Fruit fly (Drosophila melanogaster) whole organism, prepupa: ENCODE data around the gene Pex5.

Experiments
- CG10631 ChIP-seq: fragments of 200-800 bp; sonication (Bioruptor generic); optimal IDR thresholded peaks from 2 replicates; lab custom pipeline; 2016; ENCODE audit warnings: missing biosample characterization, missing genetic modification characterization
- CG10669 ChIP-seq: fragments of 200-800 bp; sonication (Bioruptor generic); optimal IDR thresholded peaks from 3 replicates; lab custom pipeline; 2018; ENCODE audit warnings: missing biosample characterization, mild to moderate bottlenecking, missing genetic modification characterization, moderate library complexity
- CG11294 ChIP-seq: fragments of 200-800 bp; sonication (Bioruptor generic); IDR thresholded peaks from 2 replicates; pipeline ENCODE4 v1.3.6; 2022; ENCODE audit warnings: missing biosample characterization, missing genetic modification characterization
- CG11902 ChIP-seq: fragments of 200-800 bp; sonication (Bioruptor generic); optimal IDR thresholded peaks from 3 replicates; lab custom pipeline; 2016; ENCODE audit warnings: missing biosample characterization, missing genetic modification characterization
- CG1621 ChIP-seq: fragments of 200-800 bp; sonication (Bioruptor generic); optimal IDR thresholded peaks from 3 replicates; lab custom pipeline; 2018; ENCODE audit warnings: missing biosample characterization, mild to moderate bottlenecking, missing genetic modification characterization
- CG16779 ChIP-seq: fragments of 200-800 bp; sonication (Bioruptor generic); optimal IDR thresholded peaks from 3 replicates; lab custom pipeline; 2017; ENCODE audit warnings: missing biosample characterization, mild to moderate bottlenecking, missing genetic modification characterization
- CG3032 ChIP-seq: fragments of 200-800 bp; optimal IDR thresholded peaks from 2 replicates; lab custom pipeline; 2019; ENCODE audit warnings: missing biosample characterization, mild to moderate bottlenecking, missing genetic modification characterization, moderate library complexity
- CG31627 ChIP-seq: fragments of 200-800 bp; sonication (Bioruptor generic); optimal IDR thresholded peaks from 3 replicates; lab custom pipeline; 2016; ENCODE audit warnings: missing biosample characterization, missing genetic modification characterization
- CG32006 ChIP-seq: fragments of 200-800 bp; sonication (Bioruptor generic); optimal IDR thresholded peaks from 3 replicates; lab custom pipeline; 2017; ENCODE audit warnings: missing biosample characterization, mild to moderate bottlenecking, missing genetic modification characterization
- CG34406 ChIP-seq: fragments of 200-800 bp; sonication (Bioruptor generic); optimal IDR thresholded peaks from 3 replicates; lab custom pipeline; 2016; ENCODE audit warnings: missing biosample characterization, missing genetic modification characterization
- CG4318 ChIP-seq: fragments of 200-800 bp; sonication (Bioruptor generic); optimal IDR thresholded peaks from 3 replicates; lab custom pipeline; 2017; ENCODE audit warnings: missing biosample characterization, mild to moderate bottlenecking, missing genetic modification characterization
- CG6163 ChIP-seq: fragments of 200-800 bp; sonication (Bioruptor generic); IDR thresholded peaks from 3 replicates; pipeline ENCODE4 v1.3.6; 2022; ENCODE audit warnings: missing biosample characterization, missing genetic modification characterization
- CG6276 ChIP-seq: fragments of 200-800 bp; sonication (Bioruptor generic); optimal IDR thresholded peaks from 2 replicates; lab custom pipeline; 2017; ENCODE audit warnings: missing biosample characterization, mild to moderate bottlenecking, missing genetic modification characterization
- CG6792 ChIP-seq: fragments of 200-800 bp; sonication (Bioruptor generic); optimal IDR thresholded peaks from 3 replicates; lab custom pipeline; 2016; ENCODE audit warnings: missing biosample characterization, missing genetic modification characterization
- CG6808 ChIP-seq: fragments of 200-800 bp; sonication (Bioruptor generic); optimal IDR thresholded peaks from 3 replicates; lab custom pipeline; 2017; ENCODE audit warnings: missing biosample characterization, missing genetic modification characterization, mild to moderate bottlenecking, moderate library complexity, missing genetic modification reagents
- CG6854 ChIP-seq: fragments of 200-800 bp; sonication (Bioruptor generic); optimal IDR thresholded peaks from 2 replicates; lab custom pipeline; 2017; ENCODE audit warnings: missing biosample characterization, mild to moderate bottlenecking, missing genetic modification characterization
- CG7368 ChIP-seq: fragments of 200-800 bp; sonication (Bioruptor generic); optimal IDR thresholded peaks from 3 replicates; lab custom pipeline; 2016; ENCODE audit warnings: missing biosample characterization, missing genetic modification characterization
- CG8119 ChIP-seq: fragments of 200-800 bp; sonication (Bioruptor generic); IDR thresholded peaks from 3 replicates; pipeline ENCODE4 v1.3.6; 2022; ENCODE audit warnings: missing biosample characterization, missing genetic modification characterization
- CG8319 ChIP-seq: fragments of 200-800 bp; sonication (Bioruptor generic); optimal IDR thresholded peaks from 3 replicates; lab custom pipeline; 2016; ENCODE audit warnings: missing biosample characterization, missing genetic modification characterization
- CG9139 ChIP-seq: fragments of 200-800 bp; sonication (Bioruptor generic); optimal IDR thresholded peaks from 3 replicates; lab custom pipeline; 2017; ENCODE audit warnings: missing biosample characterization, mild to moderate bottlenecking, missing genetic modification characterization
- Eip75B ChIP-seq: fragments of 200-800 bp; sonication (Bioruptor generic); optimal IDR thresholded peaks from 3 replicates; lab custom pipeline; 2016; ENCODE audit warnings: missing biosample characterization, missing genetic modification characterization
- Eip78C ChIP-seq: fragments of 200-800 bp; sonication (Bioruptor generic); peaks from one replicate; lab custom pipeline; 2016; ENCODE audit warnings: missing biosample characterization, missing genetic modification characterization
- Eip93F ChIP-seq: fragments of 200-800 bp; sonication (Bioruptor generic); optimal IDR thresholded peaks from 2 replicates; lab custom pipeline; 2016; ENCODE audit warnings: missing biosample characterization, mild to moderate bottlenecking, missing genetic modification characterization
- Ets21C ChIP-seq: fragments of 200-800 bp; sonication (Bioruptor generic); optimal IDR thresholded peaks from 3 replicates; lab custom pipeline; 2016; ENCODE audit warnings: missing biosample characterization, missing genetic modification characterization
- Ets96B ChIP-seq: fragments of 200-800 bp; optimal IDR thresholded peaks from 2 replicates; lab custom pipeline; 2019; ENCODE audit warnings: missing biosample characterization, mild to moderate bottlenecking, missing genetic modification characterization, moderate library complexity
- Gug ChIP-seq: fragments of 200-800 bp; sonication (Bioruptor generic); IDR thresholded peaks from 2 replicates; pipeline ENCODE4 v1.3.6; 2022; ENCODE audit warnings: missing biosample characterization, missing genetic modification characterization
- Hr39 ChIP-seq: fragments of 200-800 bp; sonication (Bioruptor generic); optimal IDR thresholded peaks from 2 replicates; lab custom pipeline; 2016; ENCODE audit warnings: missing biosample characterization, missing genetic modification characterization
- Hr4 ChIP-seq: fragments of 200-800 bp; sonication (Bioruptor generic); optimal IDR thresholded peaks from 3 replicates; lab custom pipeline; 2016; ENCODE audit warnings: missing biosample characterization, missing genetic modification characterization
- Lpt ChIP-seq: fragments of 200-800 bp; sonication (Bioruptor generic); optimal IDR thresholded peaks from 3 replicates; lab custom pipeline; 2016; ENCODE audit warnings: missing biosample characterization, missing genetic modification characterization
- Smox ChIP-seq: fragments of 200-800 bp; sonication (Bioruptor generic); optimal IDR thresholded peaks from 3 replicates; lab custom pipeline; 2016; ENCODE audit warnings: missing biosample characterization, missing genetic modification characterization
- Sox14 ChIP-seq: fragments of 200-800 bp; sonication (Bioruptor generic); optimal IDR thresholded peaks from 3 replicates; lab custom pipeline; 2016; ENCODE audit warnings: missing biosample characterization, missing genetic modification characterization
- Sox15 ChIP-seq: fragments of 200-800 bp; sonication (Bioruptor generic); optimal IDR thresholded peaks from 3 replicates; lab custom pipeline; 2016; ENCODE audit warnings: missing biosample characterization, missing genetic modification characterization
- cyc ChIP-seq: fragments of 200-800 bp; sonication (Bioruptor generic); optimal IDR thresholded peaks from 3 replicates; lab custom pipeline; 2016; ENCODE audit warnings: missing biosample characterization, missing genetic modification characterization
- dsx ChIP-seq: fragments of 200-800 bp; optimal IDR thresholded peaks from 3 replicates; lab custom pipeline; 2019; ENCODE audit warnings: missing biosample characterization, mild to moderate bottlenecking, missing genetic modification characterization, moderate library complexity; ENCODE audit not compliant: poor library complexity, severe bottlenecking
- eg ChIP-seq: fragments of 200-800 bp; sonication (Bioruptor generic); IDR thresholded peaks from 3 replicates; pipeline ENCODE4 v1.3.6; 2022; ENCODE audit warnings: missing biosample characterization, missing genetic modification characterization
- lz ChIP-seq: fragments of 200-800 bp; sonication (Bioruptor generic); optimal IDR thresholded peaks from 3 replicates; lab custom pipeline; 2016; ENCODE audit warnings: missing biosample characterization, missing genetic modification characterization
- net ChIP-seq: fragments of 200-800 bp; sonication (Bioruptor generic); optimal IDR thresholded peaks from 3 replicates; lab custom pipeline; 2016; ENCODE audit warnings: missing biosample characterization, missing genetic modification characterization
- salr ChIP-seq, 2 experiments: fragments of 200-800 bp; sonication (Bioruptor generic); optimal IDR thresholded peaks; 3 replicates each; lab custom pipeline; 2016 to 2018; ENCODE audit warnings: missing biosample characterization in 2 of 2, missing genetic modification characterization in 2 of 2, mild to moderate bottlenecking in 1 of 2
- ss ChIP-seq, 2 experiments: fragments of 200-800 bp; sonication (Bioruptor generic); optimal IDR thresholded peaks; 2 replicates in 1 of 2; 3 replicates in 1 of 2; lab custom pipeline; 2017 to 2018; ENCODE audit warnings: mild to moderate bottlenecking in 2 of 2, missing biosample characterization in 2 of 2, missing genetic modification characterization in 2 of 2, moderate library complexity in 1 of 2
- svp ChIP-seq: fragments of 200-800 bp; sonication (Bioruptor generic); peaks from one replicate; lab custom pipeline; 2016; ENCODE audit warnings: missing biosample characterization, missing genetic modification characterization
- topi ChIP-seq: fragments of 200-800 bp; sonication (Bioruptor generic); optimal IDR thresholded peaks from 3 replicates; lab custom pipeline; 2016; ENCODE audit warnings: missing biosample characterization, missing genetic modification characterization
- vri ChIP-seq: fragments of 200-800 bp; sonication (Bioruptor generic); optimal IDR thresholded peaks from 3 replicates; lab custom pipeline; 2016; ENCODE audit warnings: missing biosample characterization, mild to moderate bottlenecking, missing genetic modification characterization

Pex5 gene

dm6 chrX:1877107-1877736 is 8.4 kb upstream of the Pex5 start, which contains the start of the genes CG14817 and CG14805 (continued):
- TF ChIP-seq CG6163 (GFP tag; lab: Robert Waterston, UW) (peak; percentile 58), Sox15 (GFP tag; lab: Kevin White, UChicago) (no peak), CG7368 (no peak), svp (peak; percentile 71), Smox (no peak), Sox14 (GFP tag; lab: Kevin White, UChicago) (peak; percentile 53), eg (peak; percentile 61), lz (GFP tag; lab: Kevin White, UChicago) (peak; percentile 48), Eip93F (GFP tag; lab: Kevin White, UChicago) (no peak), CG8119 (no peak; the same call in 2 of the 3 replicates)

- TF ChIP-seq Eip78C (GFP tag; lab: Kevin White, UChicago) (peak; percentile 27), Eip93F (GFP tag; lab: Kevin White, UChicago) (no peak), svp (peak; percentile 76)
- TF ChIP-seq, all 60 proteins: peak for 2
Measured at dm6 chrX:1873515-1874126, 4.8 kb upstream of the Pex5 start, which contains the start of the genes Pgam5 and Vps26. TSS of gene Pgam5 (minus strand) at chrX:1873565. TSS of gene Vps26 (plus strand) at chrX:1873853.

- TF ChIP-seq CG9139 (no peak), CG16779 (tag; lab: Kevin White, UChicago) (no peak), CG8319 (GFP tag; lab: Kevin White, UChicago) (no peak), CG34406 (GFP tag; lab: Kevin White, UChicago) (no peak), svp (no peak), Eip75B (GFP tag; lab: Kevin White, UChicago) (no peak), CG6808 (GFP tag; lab: Kevin White, UChicago) (no peak), CG4318 (GFP tag; lab: Kevin White, UChicago) (no peak), CG31627 (GFP tag; lab: Kevin White, UChicago) (no peak), CG32006 (GFP tag; lab: Kevin White, UChicago) (no peak), CG11902 (no peak), CG10631 (GFP tag; lab: Kevin White, UChicago) (no peak), CG1621 (tag; lab: Kevin White, UChicago) (no peak), Sox14 (GFP tag; lab: Kevin White, UChicago) (no peak), salr (GFP tag; optimal IDR thresholded peaks at IDR 0.05; lab: Kevin White, UChicago) (no peak), Hr39 (no peak), Sox15 (GFP tag; lab: Kevin White, UChicago) (no peak), Eip78C (GFP tag; lab: Kevin White, UChicago) (no peak), Gug (GFP tag; lab: Robert Waterston, UW) (no peak)
Measured at dm6 chrX:1865673-1866072, 3.2 kb downstream of the Pex5 start, which contains the start of the genes Gcna and MED18. TSS of gene Gcna (minus strand) at chrX:1865835. TSS of gene MED18 (plus strand) at chrX:1865909.

- peak; percentile 89 for TF ChIP-seq Eip75B (GFP tag; lab: Kevin White, UChicago)
- peak; percentile 76 for TF ChIP-seq CG3032 (tag; lab: Kevin White, UChicago)
- TF ChIP-seq CG7368: peak; percentile 77
- TF ChIP-seq vri (GFP tag; lab: Kevin White, UChicago): no peak
- peak; percentile 89 for TF ChIP-seq Ets21C
- peak; percentile 16 for TF ChIP-seq CG6854 (GFP tag; lab: Kevin White, UChicago)
- TF ChIP-seq cyc (GFP tag; lab: Kevin White, UChicago): peak; percentile 89
- TF ChIP-seq Hr4 (GFP tag; lab: Kevin White, UChicago): no peak
- TF ChIP-seq CG32006 (GFP tag; lab: Kevin White, UChicago): peak; percentile 87
- TF ChIP-seq topi (GFP tag; lab: Kevin White, UChicago): peak; percentile 90
- peak; percentile 72 for TF ChIP-seq Ets96B (tag; lab: Kevin White, UChicago)
- TF ChIP-seq CG11294: peak; percentile 72
- TF ChIP-seq Lpt: peak; percentile 77
- TF ChIP-seq CG10669: no peak
- no peak for TF ChIP-seq CG6808 (GFP tag; lab: Kevin White, UChicago)
- TF ChIP-seq Gug (GFP tag; lab: Robert Waterston, UW): peak; percentile 77
- TF ChIP-seq CG8319 (GFP tag; lab: Kevin White, UChicago): peak; percentile 70
- peak; percentile 88 for TF ChIP-seq CG6792
- TF ChIP-seq ss (GFP tag; optimal IDR thresholded peaks at IDR 0.05; lab: Kevin White, UChicago): peak in 1 of 2 experiments; percentile 80
- TF ChIP-seq CG34406 (GFP tag; lab: Kevin White, UChicago): peak; percentile 83
- no peak for TF ChIP-seq CG6276 (GFP tag; lab: Kevin White, UChicago)
- peak; percentile 82 for TF ChIP-seq CG6163 (GFP tag; lab: Robert Waterston, UW)
- peak; percentile 81 for TF ChIP-seq net (GFP tag; lab: Kevin White, UChicago)
- TF ChIP-seq dsx: peak; percentile 59
Measured at dm6 chrX:1861620-1862184, 7.2 kb downstream of the Pex5 start, which contains the start of gene deltaCOP. TSS of gene deltaCOP (minus strand) at chrX:1861790.
